Worm (Caenorhabditis elegans): ENCODE measurements around the gene srlf-30.

DNA sequence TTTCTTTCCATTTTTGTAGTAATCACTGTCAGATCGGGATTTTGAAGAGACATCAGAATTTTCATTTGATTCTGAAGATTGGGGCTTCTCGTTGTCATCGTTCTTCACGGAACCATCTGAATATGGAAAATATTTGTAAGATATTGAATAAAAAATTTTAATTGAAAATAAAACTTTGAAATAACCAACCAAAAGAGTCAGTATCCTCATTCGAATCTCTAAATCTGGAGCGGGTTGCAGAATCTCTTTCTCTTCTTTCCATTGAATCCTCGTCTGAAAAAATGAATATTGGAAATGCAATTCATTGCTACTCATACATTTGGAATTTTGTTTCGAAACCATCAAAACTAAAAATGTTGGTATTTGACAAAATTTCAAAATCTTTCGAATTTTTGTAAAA lies 2.0 kb upstream of the srlf-30 start:
- no peak for TF ChIP-seq ztf-11 (tag; optimal IDR thresholded peaks at IDR 0.05)
- no peak for TF ChIP-seq daf-12 (tag; optimal IDR thresholded peaks at IDR 0.05)
- no peak for TF ChIP-seq rbr-2 (tag; optimal IDR thresholded peaks at IDR 0.05)
- no peak for TF ChIP-seq lin-1 (GFP tag; IDR thresholded peaks at IDR 0.05)
- no peak for TF ChIP-seq pha-4 (GFP tag; IDR thresholded peaks at IDR 0.05)
- TF ChIP-seq pha-4 (tag; optimal IDR thresholded peaks at IDR 0.05): no peak
- no peak for TF ChIP-seq zip-2 (tag; optimal IDR thresholded peaks at IDR 0.05)
- TF ChIP-seq aly-2 (tag; optimal IDR thresholded peaks at IDR 0.05): no peak
- TF ChIP-seq ama-1 (optimal IDR thresholded peaks at IDR 0.05): no peak
- no peak for TF ChIP-seq jun-1 (tag; optimal IDR thresholded peaks at IDR 0.05)
- TF ChIP-seq ZK337.2 (GFP tag; IDR thresholded peaks at IDR 0.05): no peak

All from whole organism, L4 larva.